Worm (Caenorhabditis elegans) whole organism, L4/young adult: ENCODE data around the gene C02E7.10.

ENCODE experiments used
- W03F9.2 ChIP-seq: fragments of 150-350 bp; optimal IDR thresholded peaks from 2 replicates; lab custom pipeline; 2014; ENCODE audit warnings: missing biosample characterization, missing genetic modification characterization
- dao-5 ChIP-seq: sonication (generic microtip); optimal IDR thresholded peaks from 2 replicates; lab custom pipeline; 2016; ENCODE audit warnings: missing genotype, missing genetic modification characterization, moderate library complexity, missing compliant biosample characterization
- him-1 ChIP-seq: sonication (generic microtip); optimal IDR thresholded peaks from 2 replicates; lab custom pipeline; 2016; ENCODE audit warnings: missing genotype, missing genetic modification reagents, missing genetic modification characterization, missing compliant biosample characterization

- no peak for TF ChIP-seq him-1 (tag; lab: Kevin White, UChicago)
- no peak for TF ChIP-seq W03F9.2 (tag; lab: Kevin White, UChicago)
- TF ChIP-seq dao-5, result no peak
Observed at ce11 chrV:4918664-4919257, 14.1 kb downstream of the C02E7.10 start, which contains the start of gene C02E7.6.
